Worm (Caenorhabditis elegans) whole organism, L2 larva: ENCODE results near the gene M18.3.

Experiments
- C34F6.9 ChIP-seq: fragments of 150-350 bp; optimal IDR thresholded peaks from 2 replicates; lab custom pipeline; 2014; ENCODE audit warnings: missing biosample characterization, missing genetic modification characterization
- Y55F3AM.14 ChIP-seq: fragments of 200-800 bp; sonication (Bioruptor generic); optimal IDR thresholded peaks from 2 replicates; lab custom pipeline; 2018; ENCODE audit warnings: mild to moderate bottlenecking, missing genetic modification characterization, missing compliant biosample characterization
- ZK546.5 ChIP-seq: sonication (generic microtip); optimal IDR thresholded peaks from 2 replicates; lab custom pipeline; 2017; ENCODE audit warnings: missing biosample characterization, missing genetic modification characterization
- alr-1 ChIP-seq: fragments of 150-350 bp; optimal IDR thresholded peaks from 2 replicates; lab custom pipeline; 2014; ENCODE audit warnings: missing biosample characterization, missing genetic modification characterization
- aly-2 ChIP-seq: fragments of 150-350 bp; optimal IDR thresholded peaks from 2 replicates; lab custom pipeline; 2014; ENCODE audit warnings: missing biosample characterization, missing genetic modification characterization
- ama-1 ChIP-seq: fragments of 150-350 bp; optimal IDR thresholded peaks from 2 replicates; lab custom pipeline; 2018; ENCODE audit warnings: inconsistent platforms
- blmp-1 ChIP-seq: sonication (generic microtip); optimal IDR thresholded peaks from 2 replicates; lab custom pipeline; 2017; ENCODE audit warnings: missing genetic modification characterization, mild to moderate bottlenecking, missing compliant biosample characterization, antibody characterized with exemption, moderate library complexity; ENCODE audit not compliant: insufficient read depth
- crh-2 ChIP-seq: sonication (generic microtip); optimal IDR thresholded peaks from 2 replicates; lab custom pipeline; 2017; ENCODE audit warnings: missing biosample characterization, missing genetic modification characterization
- dmd-4 ChIP-seq: sonication (generic microtip); optimal IDR thresholded peaks from 2 replicates; lab custom pipeline; 2017; ENCODE audit warnings: missing biosample characterization, missing genetic modification characterization
- egl-27 ChIP-seq: sonication (generic microtip); optimal IDR thresholded peaks from 3 replicates; lab custom pipeline; 2017; ENCODE audit warnings: missing biosample characterization, missing genetic modification reagents, missing genetic modification characterization
- elt-1 ChIP-seq: fragments of 150-350 bp; optimal IDR thresholded peaks from 2 replicates; lab custom pipeline; 2014; ENCODE audit warnings: missing biosample characterization, missing genetic modification characterization
- elt-3 ChIP-seq: sonication (generic microtip); optimal IDR thresholded peaks from 2 replicates; lab custom pipeline; 2017; ENCODE audit warnings: missing biosample characterization, missing genetic modification characterization
- fos-1 ChIP-seq: fragments of 150-350 bp; optimal IDR thresholded peaks from 2 replicates; lab custom pipeline; 2014; ENCODE audit warnings: missing biosample characterization, missing genetic modification characterization
- lin-11 ChIP-seq: fragments of 150-350 bp; sonication (generic microtip); optimal IDR thresholded peaks from 2 replicates; lab custom pipeline; 2014; ENCODE audit warnings: missing biosample characterization, missing genetic modification characterization, inconsistent platforms, mixed read lengths
- lin-13 ChIP-seq: fragments of 150-350 bp; optimal IDR thresholded peaks from 2 replicates; lab custom pipeline; 2014; ENCODE audit warnings: missing biosample characterization, missing genetic modification reagents, missing genetic modification characterization
- lin-39 ChIP-seq: fragments of 150-350 bp; optimal IDR thresholded peaks from 2 replicates; lab custom pipeline; 2014; ENCODE audit warnings: missing biosample characterization, missing genetic modification reagents, missing genetic modification characterization
- lsy-2 ChIP-seq, 2 experiments: fragments of 150-350 bp in 1 of 2; sonication (generic microtip) in 1 of 2; optimal IDR thresholded peaks; 2 replicates each; lab custom pipeline; 2014 to 2017; ENCODE audit warnings: missing biosample characterization in 2 of 2, missing genetic modification characterization in 2 of 2
- mdl-1 ChIP-seq, 2 experiments: fragments of 150-350 bp in 1 of 2; sonication (generic microtip) in 1 of 2; optimal IDR thresholded peaks; 2 replicates each; lab custom pipeline; 2017; ENCODE audit warnings: missing biosample characterization in 2 of 2, missing genetic modification characterization in 2 of 2
- nhr-10 ChIP-seq: sonication (generic microtip); optimal IDR thresholded peaks from 2 replicates; lab custom pipeline; 2017; ENCODE audit warnings: missing biosample characterization, missing genetic modification characterization
- nhr-11 ChIP-seq: fragments of 150-350 bp; optimal IDR thresholded peaks from 2 replicates; lab custom pipeline; 2014; ENCODE audit warnings: missing biosample characterization, missing genetic modification characterization
- nhr-12 ChIP-seq: fragments of 150-350 bp; optimal IDR thresholded peaks from 2 replicates; lab custom pipeline; 2014; ENCODE audit warnings: missing biosample characterization, missing genetic modification characterization
- nhr-129 ChIP-seq: fragments of 150-350 bp; optimal IDR thresholded peaks from 2 replicates; lab custom pipeline; 2014; ENCODE audit warnings: missing biosample characterization, missing genetic modification characterization
- nhr-23 ChIP-seq: fragments of 150-350 bp; optimal IDR thresholded peaks from 2 replicates; lab custom pipeline; 2014; ENCODE audit warnings: missing biosample characterization, missing genetic modification reagents, missing genetic modification characterization
- nhr-237 ChIP-seq: fragments of 150-350 bp; optimal IDR thresholded peaks from 2 replicates; lab custom pipeline; 2014; ENCODE audit warnings: missing biosample characterization, missing genetic modification characterization
- nhr-6 ChIP-seq: fragments of 150-350 bp; optimal IDR thresholded peaks from 2 replicates; lab custom pipeline; 2014; ENCODE audit warnings: missing biosample characterization, missing genetic modification characterization
- sem-4 ChIP-seq: fragments of 150-350 bp; optimal IDR thresholded peaks from 2 replicates; lab custom pipeline; 2014; ENCODE audit warnings: missing biosample characterization, missing genetic modification reagents, missing genetic modification characterization
- skn-1 ChIP-seq: sonication (generic microtip); optimal IDR thresholded peaks from 2 replicates; lab custom pipeline; 2017; ENCODE audit warnings: missing biosample characterization, missing genetic modification characterization
- unc-39 ChIP-seq: fragments of 150-350 bp; optimal IDR thresholded peaks from 2 replicates; lab custom pipeline; 2014; ENCODE audit warnings: missing biosample characterization, missing genetic modification characterization
- unc-55 ChIP-seq: fragments of 150-350 bp; sonication (generic microtip); optimal IDR thresholded peaks from 3 replicates; lab custom pipeline; 2014; ENCODE audit warnings: missing biosample characterization, missing genetic modification reagents, missing genetic modification characterization
- unc-62 ChIP-seq: fragments of 150-350 bp; optimal IDR thresholded peaks from 2 replicates; lab custom pipeline; 2014; ENCODE audit warnings: missing biosample characterization, missing genetic modification reagents, missing genetic modification characterization
- zag-1 ChIP-seq: fragments of 150-350 bp; optimal IDR thresholded peaks from 2 replicates; lab custom pipeline; 2014; ENCODE audit warnings: missing biosample characterization, missing genetic modification characterization
- ztf-11 ChIP-seq: sonication (generic microtip); optimal IDR thresholded peaks from 2 replicates; lab custom pipeline; 2017; ENCODE audit warnings: missing biosample characterization, missing genetic modification characterization
- ztf-4 ChIP-seq: fragments of 150-350 bp; optimal IDR thresholded peaks from 2 replicates; lab custom pipeline; 2014; ENCODE audit warnings: missing biosample characterization, missing genetic modification characterization

Gene M18.3

ce11 chrIV:12114498-12114897 is 8.8 kb downstream of the M18.3 start:
- TF ChIP-seq lin-13 (GFP tag; lab: Kevin White, UChicago) (no peak), C34F6.9 (tag; lab: Kevin White, UChicago) (peak; percentile 39), lsy-2 (tag; optimal IDR thresholded peaks at IDR 0.05; lab: Kevin White, UChicago) (peak in 1 of 2 experiments; percentile 14), nhr-129 (tag; lab: Kevin White, UChicago) (peak; percentile 82), crh-2 (tag; lab: Kevin White, UChicago) (no peak), fos-1 (tag; lab: Kevin White, UChicago) (no peak), mdl-1 (tag; optimal IDR thresholded peaks at IDR 0.05; lab: Kevin White, UChicago) (peak in 1 of 2 experiments; percentile 23), nhr-12 (tag; lab: Kevin White, UChicago) (no peak), elt-3 (no peak), sem-4 (tag; lab: Kevin White, UChicago) (peak; percentile 60)

ce11 chrIV:12120536-12120935 is 14.9 kb downstream of the M18.3 start:
- TF ChIP-seq lin-11 (tag; lab: Kevin White, UChicago) (no peak), nhr-23 (no peak), alr-1 (tag; lab: Kevin White, UChicago) (no peak), unc-62 (GFP tag; lab: Kevin White, UChicago) (no peak)
- TF ChIP-seq, all 48 proteins: peak for 0

- no peak for TF ChIP-seq lin-39 (tag; lab: Kevin White, UChicago)
- no peak for TF ChIP-seq lin-11 (tag; lab: Kevin White, UChicago)
- no peak for TF ChIP-seq nhr-10
- no peak for TF ChIP-seq nhr-12 (tag; lab: Kevin White, UChicago)
- no peak for TF ChIP-seq egl-27 (tag; lab: Kevin White, UChicago)
- no peak for TF ChIP-seq unc-39
- peak; percentile 71 for TF ChIP-seq C34F6.9 (tag; lab: Kevin White, UChicago)
- TF ChIP-seq lsy-2 (tag; optimal IDR thresholded peaks at IDR 0.05; lab: Kevin White, UChicago) = peak in 1 of 2 experiments; percentile 55
- TF ChIP-seq elt-1 (tag; lab: Kevin White, UChicago) = no peak
- TF ChIP-seq nhr-6 (tag; lab: Kevin White, UChicago) = no peak
- TF ChIP-seq aly-2 (tag; lab: Kevin White, UChicago) = no peak
- no peak for TF ChIP-seq ztf-11
- no peak for TF ChIP-seq ztf-4
- TF ChIP-seq blmp-1 (tag; lab: Kevin White, UChicago) = no peak
- peak; percentile 68 for TF ChIP-seq unc-55 (GFP tag; lab: Kevin White, UChicago)
- TF ChIP-seq ama-1 (lab: Kevin White, UChicago) = no peak
- TF ChIP-seq nhr-129 (tag; lab: Kevin White, UChicago) = peak; percentile 76
- no peak for TF ChIP-seq dmd-4 (tag; lab: Kevin White, UChicago)
- TF ChIP-seq, all 48 proteins: peak for 4
Observed at ce11 chrIV:12121076-12121475, 15.4 kb downstream of the M18.3 start, which contains the start of the genes ddb-1 and M18.6. ddb-1 (minus strand) TSS chrIV:12121165. M18.6 (plus strand) TSS chrIV:12121310.

ce11 chrIV:12122874-12123664 is 17.4 kb downstream of the M18.3 start, which contains the start of gene aly-3:
aly-3 (plus strand) TSS chrIV:12123282.
- TF ChIP-seq nhr-11 = no peak
- no peak for TF ChIP-seq nhr-10
- peak; percentile 33 for TF ChIP-seq nhr-129 (tag; lab: Kevin White, UChicago)
- TF ChIP-seq elt-1 (tag; lab: Kevin White, UChicago) = no peak
- no peak for TF ChIP-seq ZK546.5 (tag; lab: Kevin White, UChicago)
- TF ChIP-seq lin-39 (tag; lab: Kevin White, UChicago) = no peak
- TF ChIP-seq skn-1 (tag; lab: Kevin White, UChicago) = no peak
- TF ChIP-seq Y55F3AM.14 = no peak
- no peak for TF ChIP-seq nhr-237
- no peak for TF ChIP-seq dmd-4 (tag; lab: Kevin White, UChicago)
- TF ChIP-seq unc-55 (GFP tag; lab: Kevin White, UChicago) = peak; percentile 49
- TF ChIP-seq fos-1 (tag; lab: Kevin White, UChicago) = peak; percentile 8
- TF ChIP-seq ama-1 (lab: Kevin White, UChicago) = no peak
- TF ChIP-seq nhr-23 = no peak
- no peak for TF ChIP-seq zag-1
- no peak for TF ChIP-seq blmp-1 (tag; lab: Kevin White, UChicago)
- TF ChIP-seq ztf-4 = no peak
- TF ChIP-seq C34F6.9 (tag; lab: Kevin White, UChicago) = peak; percentile 61
- peak in 1 of 2 experiments; percentile 32 for TF ChIP-seq lsy-2 (tag; optimal IDR thresholded peaks at IDR 0.05; lab: Kevin White, UChicago)
- TF ChIP-seq elt-3 = no peak
- no peak for TF ChIP-seq nhr-12 (tag; lab: Kevin White, UChicago)
- no peak for TF ChIP-seq egl-27 (tag; lab: Kevin White, UChicago)
- no peak for TF ChIP-seq lin-13 (GFP tag; lab: Kevin White, UChicago)
- no peak for TF ChIP-seq crh-2 (tag; lab: Kevin White, UChicago)
- no peak for TF ChIP-seq mdl-1 (tag; optimal IDR thresholded peaks at IDR 0.05; lab: Kevin White, UChicago)
